Worm (Caenorhabditis elegans): ENCODE results near the gene ncx-6.

The ncx-6 gene

DNA sequence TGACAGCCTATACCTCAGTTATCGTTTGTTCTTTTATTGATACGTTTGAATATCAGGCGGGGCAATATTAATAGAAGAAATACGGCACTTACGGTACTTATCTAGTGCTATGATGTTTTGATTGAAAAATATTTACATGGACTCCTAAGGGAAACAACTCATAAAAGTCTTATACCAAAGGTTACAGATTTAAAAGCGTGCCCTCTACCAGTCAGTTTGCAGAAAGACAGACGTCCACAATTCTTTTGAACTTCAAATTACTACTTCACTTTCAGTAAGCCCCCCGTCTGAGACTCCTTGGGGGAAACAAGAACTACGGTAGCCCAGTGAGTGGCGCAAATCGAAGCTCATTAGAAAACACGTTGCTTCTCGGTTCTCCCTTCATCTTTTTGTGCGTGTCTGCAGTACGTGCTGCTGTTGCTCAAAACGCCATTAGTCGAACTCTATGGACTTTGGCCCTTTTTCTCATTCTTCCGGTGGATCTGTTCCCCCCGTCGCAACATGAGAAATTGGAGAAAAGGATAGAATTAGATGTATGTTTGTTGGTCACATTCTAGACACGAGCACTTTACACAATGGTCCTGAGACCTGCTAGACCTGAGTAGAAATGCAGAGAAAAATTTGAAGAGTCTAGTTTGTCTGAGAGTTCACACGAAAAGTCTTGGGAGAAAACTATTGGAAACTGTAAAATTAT lies 51.3 kb downstream of the ncx-6 start:
- TF ChIP-seq W03F9.2 (tag; optimal IDR thresholded peaks at IDR 0.05) (no peak), him-1 (tag; optimal IDR thresholded peaks at IDR 0.05) (no peak), dao-5 (tag; optimal IDR thresholded peaks at IDR 0.05) (no peak)

DNA sequence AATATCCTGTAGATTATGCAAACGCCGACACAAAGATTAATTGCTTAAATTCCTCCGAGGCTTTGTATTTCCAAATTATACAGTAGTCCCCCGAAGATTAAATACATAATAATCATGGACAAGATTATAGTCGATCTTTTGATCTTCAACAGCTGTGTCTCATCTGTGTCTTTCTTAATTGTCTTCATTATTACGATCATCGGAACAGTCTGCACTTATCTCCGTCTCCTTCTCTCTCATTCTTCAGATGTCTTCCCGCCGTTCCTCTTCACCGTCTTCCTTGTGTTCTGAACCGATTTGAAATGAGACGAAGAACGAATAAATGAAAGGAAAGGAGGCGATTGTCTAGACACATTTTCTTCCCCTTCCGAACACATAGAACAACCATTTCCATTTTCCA lies 52.6 kb downstream of the ncx-6 start:
- no peak for TF ChIP-seq him-1 (tag; optimal IDR thresholded peaks at IDR 0.05)
- no peak for TF ChIP-seq dao-5 (tag; optimal IDR thresholded peaks at IDR 0.05)
- TF ChIP-seq W03F9.2 (tag; optimal IDR thresholded peaks at IDR 0.05), result no peak
